Worm (Caenorhabditis elegans) whole organism, dauer: ENCODE data around the gene hum-4.

Experiments used
- unc-62 ChIP-seq: sonication (generic microtip); optimal IDR thresholded peaks from 2 replicates; lab custom pipeline; 2017; ENCODE audit warnings: missing biosample characterization, missing genetic modification reagents, missing genetic modification characterization

hum-4 gene

ce11 chrX:11433488-11433887, at the start of gene hum-4:
TSS of gene hum-4 (minus strand) at chrX:11433588.
- TF ChIP-seq unc-62 (GFP tag; lab: Kevin White, UChicago), result no peak

- TF ChIP-seq unc-62 (GFP tag; lab: Kevin White, UChicago), result no peak
Observed at ce11 chrX:11482637-11483036, 49.2 kb upstream of the hum-4 start.

- no peak for TF ChIP-seq unc-62 (GFP tag; lab: Kevin White, UChicago)
Observed at ce11 chrX:11482134-11482533, 48.7 kb upstream of the hum-4 start.

ce11 chrX:11481825-11482093, 48.4 kb upstream of the hum-4 start:
- no peak for TF ChIP-seq unc-62 (GFP tag; lab: Kevin White, UChicago)

- TF ChIP-seq unc-62 (GFP tag; lab: Kevin White, UChicago), result no peak
Observed at ce11 chrX:11480990-11481824, 47.8 kb upstream of the hum-4 start.

ce11 chrX:11480032-11480431, 46.6 kb upstream of the hum-4 start:
- no peak for TF ChIP-seq unc-62 (GFP tag; lab: Kevin White, UChicago)

ce11 chrX:11479321-11479863, 46.0 kb upstream of the hum-4 start:
- TF ChIP-seq unc-62 (GFP tag; lab: Kevin White, UChicago), result no peak

- no peak for TF ChIP-seq unc-62 (GFP tag; lab: Kevin White, UChicago)
Observed at ce11 chrX:11478758-11479157, 45.4 kb upstream of the hum-4 start.

- TF ChIP-seq unc-62 (GFP tag; lab: Kevin White, UChicago), result no peak
Observed at ce11 chrX:11477748-11478147, 44.4 kb upstream of the hum-4 start.

- TF ChIP-seq unc-62 (GFP tag; lab: Kevin White, UChicago), result no peak
Observed at ce11 chrX:11475780-11476179, 42.4 kb upstream of the hum-4 start.

- TF ChIP-seq unc-62 (GFP tag; lab: Kevin White, UChicago), result no peak
Observed at ce11 chrX:11474605-11475385, 41.4 kb upstream of the hum-4 start.

ce11 chrX:11474149-11474585, 40.8 kb upstream of the hum-4 start:
- TF ChIP-seq unc-62 (GFP tag; lab: Kevin White, UChicago), result no peak

ce11 chrX:11472953-11473671, 39.7 kb upstream of the hum-4 start:
- TF ChIP-seq unc-62 (GFP tag; lab: Kevin White, UChicago), result no peak

- TF ChIP-seq unc-62 (GFP tag; lab: Kevin White, UChicago), result no peak
Observed at ce11 chrX:11472407-11472806, 39.0 kb upstream of the hum-4 start.

- TF ChIP-seq unc-62 (GFP tag; lab: Kevin White, UChicago), result no peak
Observed at ce11 chrX:11471893-11472292, 38.5 kb upstream of the hum-4 start.

- no peak for TF ChIP-seq unc-62 (GFP tag; lab: Kevin White, UChicago)
Observed at ce11 chrX:11471409-11471808, 38.0 kb upstream of the hum-4 start.
